Worm (Caenorhabditis elegans) whole organism, L1 larva: Measurements from ENCODE around the gene cest-9.2.

Experiments used
- C34B4.2 ChIP-seq: sonication (generic microtip); optimal IDR thresholded peaks from 2 replicates; lab custom pipeline; 2017; ENCODE audit warnings: mild to moderate bottlenecking, missing genetic modification characterization, missing compliant biosample characterization
- aha-1 ChIP-seq: fragments of 150-350 bp; optimal IDR thresholded peaks from 2 replicates; lab custom pipeline; 2014; ENCODE audit warnings: missing biosample characterization, missing genetic modification characterization
- aly-2 ChIP-seq: fragments of 150-350 bp; optimal IDR thresholded peaks from 2 replicates; lab custom pipeline; 2014; ENCODE audit warnings: missing biosample characterization, missing genetic modification characterization
- blmp-1 ChIP-seq: fragments of 150-350 bp; optimal IDR thresholded peaks from 2 replicates; lab custom pipeline; 2014; ENCODE audit warnings: missing biosample characterization, missing genetic modification characterization
- ceh-8 ChIP-seq: fragments of 200-800 bp; sonication (Bioruptor generic); optimal IDR thresholded peaks from 2 replicates; lab custom pipeline; 2018; ENCODE audit warnings: mild to moderate bottlenecking, missing genetic modification characterization, moderate library complexity, missing compliant biosample characterization
- ceh-82 ChIP-seq, 3 experiments: fragments of 150-350 bp in 1 of 3; sonication (generic microtip) in 2 of 3; optimal IDR thresholded peaks; 2 replicates each; lab custom pipeline; 2014 to 2017; ENCODE audit warnings: missing biosample characterization in 3 of 3, missing genetic modification characterization in 3 of 3
- ceh-90 ChIP-seq: sonication (generic microtip); optimal IDR thresholded peaks from 2 replicates; lab custom pipeline; 2016; ENCODE audit warnings: missing genetic modification characterization, missing compliant biosample characterization
- ces-1 ChIP-seq: fragments of 150-350 bp; optimal IDR thresholded peaks from 2 replicates; lab custom pipeline; 2014; ENCODE audit warnings: missing biosample characterization, missing genetic modification reagents, missing genetic modification characterization
- dsc-1 ChIP-seq: sonication (generic microtip); optimal IDR thresholded peaks from 2 replicates; lab custom pipeline; 2016; ENCODE audit warnings: mild to moderate bottlenecking, missing genetic modification characterization, missing compliant biosample characterization
- efl-1 ChIP-seq, 4 experiments: fragments of 150-350 bp; optimal IDR thresholded peaks in 3 of 4; peaks in 1 of 4; 1 replicate in 1 of 4; 2 replicates in 3 of 4; lab custom pipeline; 2014; ENCODE audit warnings: missing biosample characterization in 2 of 4, missing genetic modification characterization in 2 of 4, missing genetic modification reagents in 2 of 4
- egl-13 ChIP-seq: sonication (generic microtip); optimal IDR thresholded peaks from 2 replicates; lab custom pipeline; 2016; ENCODE audit warnings: missing genotype, missing genetic modification reagents, missing genetic modification characterization, missing compliant biosample characterization
- egl-27 ChIP-seq, 2 experiments: fragments of 150-350 bp in 1 of 2; sonication (generic microtip); optimal IDR thresholded peaks; 3 replicates each; lab custom pipeline; 2017 to 2018; ENCODE audit warnings: missing biosample characterization in 2 of 2, missing genetic modification characterization in 2 of 2, missing genetic modification reagents in 2 of 2
- ets-5 ChIP-seq: fragments of 200-800 bp; sonication (Bioruptor generic); IDR thresholded peaks from 2 replicates; pipeline ENCODE4 v1.3.6; 2022; ENCODE audit warnings: missing genetic modification characterization, missing compliant biosample characterization
- fkh-4 ChIP-seq: sonication (generic microtip); optimal IDR thresholded peaks from 2 replicates; lab custom pipeline; 2016; ENCODE audit warnings: missing compliant biosample characterization, missing genetic modification characterization, borderline replicate concordance
- fkh-8 ChIP-seq: sonication (generic microtip); optimal IDR thresholded peaks from 2 replicates; lab custom pipeline; 2016; ENCODE audit warnings: mild to moderate bottlenecking, missing genetic modification characterization, missing compliant biosample characterization
- fos-1 ChIP-seq: fragments of 150-350 bp; optimal IDR thresholded peaks from 2 replicates; lab custom pipeline; 2014; ENCODE audit warnings: missing biosample characterization, missing genetic modification characterization
- hlh-17 ChIP-seq: fragments of 200-800 bp; sonication (Bioruptor generic); optimal IDR thresholded peaks from 2 replicates; lab custom pipeline; 2018; ENCODE audit warnings: missing genetic modification characterization, mild to moderate bottlenecking, missing compliant biosample characterization, moderate library complexity, borderline replicate concordance
- hpl-2 ChIP-seq: fragments of 150-350 bp; optimal IDR thresholded peaks from 2 replicates; lab custom pipeline; 2014; ENCODE audit warnings: missing biosample characterization, missing genetic modification reagents, missing genetic modification characterization
- isw-1 ChIP-seq: fragments of 200-800 bp; sonication (Bioruptor generic); IDR thresholded peaks from 2 replicates; pipeline ENCODE4 v1.3.6; 2022; ENCODE audit warnings: missing genetic modification characterization, missing compliant biosample characterization
- lin-13 ChIP-seq: fragments of 150-350 bp; optimal IDR thresholded peaks from 2 replicates; lab custom pipeline; 2014; ENCODE audit warnings: missing biosample characterization, missing genetic modification reagents, missing genetic modification characterization
- lin-14 ChIP-seq: fragments of 200-800 bp; sonication (Bioruptor generic); optimal IDR thresholded peaks from 2 replicates; lab custom pipeline; 2018; ENCODE audit warnings: mild to moderate bottlenecking, missing genetic modification characterization, moderate library complexity, missing compliant biosample characterization
- lir-3 ChIP-seq: sonication (generic microtip); optimal IDR thresholded peaks from 2 replicates; lab custom pipeline; 2016; ENCODE audit warnings: mild to moderate bottlenecking, missing genetic modification characterization, moderate library complexity, missing compliant biosample characterization; ENCODE audit not compliant: poor library complexity
- mab-9 ChIP-seq: fragments of 200-800 bp; sonication (Bioruptor generic); IDR thresholded peaks from 2 replicates; pipeline ENCODE4 v1.3.6; 2022; ENCODE audit warnings: missing genetic modification reagents, missing genetic modification characterization, missing compliant biosample characterization
- mdl-1 ChIP-seq, 2 experiments: fragments of 150-350 bp; optimal IDR thresholded peaks; 2 replicates each; lab custom pipeline; 2014 to 2017; ENCODE audit warnings: missing biosample characterization in 2 of 2, missing genetic modification characterization in 2 of 2, inconsistent platforms in 1 of 2
- mef-2 ChIP-seq: fragments of 150-350 bp; optimal IDR thresholded peaks from 2 replicates; lab custom pipeline; 2014; ENCODE audit warnings: missing biosample characterization, missing genetic modification characterization
- mep-1 ChIP-seq: fragments of 150-350 bp; optimal IDR thresholded peaks from 2 replicates; lab custom pipeline; 2014; ENCODE audit warnings: missing biosample characterization, missing genetic modification characterization
- nhr-12 ChIP-seq: sonication (generic microtip); optimal IDR thresholded peaks from 2 replicates; lab custom pipeline; 2017; ENCODE audit warnings: missing biosample characterization, missing genetic modification characterization
- nhr-19 ChIP-seq: fragments of 200-800 bp; sonication (Bioruptor generic); conservative IDR thresholded peaks from 2 replicates; pipeline ENCODE4 v1.3.6; 2022; ENCODE audit warnings: missing genetic modification characterization, missing compliant biosample characterization
- nhr-20 ChIP-seq: sonication (generic microtip); optimal IDR thresholded peaks from 2 replicates; lab custom pipeline; 2016; ENCODE audit warnings: mild to moderate bottlenecking, missing genetic modification characterization, missing compliant biosample characterization
- nhr-237 ChIP-seq: fragments of 150-350 bp; optimal IDR thresholded peaks from 2 replicates; lab custom pipeline; 2014; ENCODE audit warnings: missing biosample characterization, missing genetic modification characterization
- nhr-47 ChIP-seq: sonication (generic microtip); optimal IDR thresholded peaks from 2 replicates; lab custom pipeline; 2016; ENCODE audit warnings: mild to moderate bottlenecking, missing genetic modification characterization, moderate library complexity, missing compliant biosample characterization
- nhr-71 ChIP-seq: sonication (generic microtip); optimal IDR thresholded peaks from 2 replicates; lab custom pipeline; 2016; ENCODE audit warnings: mild to moderate bottlenecking, missing genetic modification characterization, moderate library complexity, missing compliant biosample characterization
- nhr-76 ChIP-seq: sonication (generic microtip); optimal IDR thresholded peaks from 2 replicates; lab custom pipeline; 2017; ENCODE audit warnings: missing biosample characterization, missing genetic modification characterization
- nhr-77 ChIP-seq: fragments of 150-350 bp; optimal IDR thresholded peaks from 2 replicates; lab custom pipeline; 2014; ENCODE audit warnings: missing biosample characterization, missing genetic modification characterization
- nhr-84 ChIP-seq: sonication (generic microtip); optimal IDR thresholded peaks from 2 replicates; lab custom pipeline; 2017; ENCODE audit warnings: missing biosample characterization, missing genetic modification characterization
- nhr-85 ChIP-seq: sonication (generic microtip); peaks from one replicate; lab custom pipeline; 2016; ENCODE audit warnings: missing genetic modification characterization, inconsistent platforms, missing compliant biosample characterization
- pax-3 ChIP-seq: fragments of 200-800 bp; sonication (Bioruptor generic); optimal IDR thresholded peaks from 2 replicates; lab custom pipeline; 2018; ENCODE audit warnings: mild to moderate bottlenecking, missing genetic modification characterization, moderate library complexity, missing compliant biosample characterization
- pqm-1 ChIP-seq: sonication (generic microtip); optimal IDR thresholded peaks from 3 replicates; lab custom pipeline; 2017; ENCODE audit warnings: missing biosample characterization, missing genetic modification characterization
- snpc-4 ChIP-seq: fragments of 150-350 bp; optimal IDR thresholded peaks from 2 replicates; lab custom pipeline; 2014; ENCODE audit warnings: missing biosample characterization, missing genetic modification characterization
- snu-23 ChIP-seq: sonication (generic microtip); optimal IDR thresholded peaks from 2 replicates; lab custom pipeline; 2016; ENCODE audit warnings: missing genetic modification characterization, missing compliant biosample characterization
- swsn-7 ChIP-seq: sonication (generic microtip); optimal IDR thresholded peaks from 2 replicates; lab custom pipeline; 2016; ENCODE audit warnings: missing genetic modification characterization, missing compliant biosample characterization
- tbx-2 ChIP-seq: sonication (generic microtip); optimal IDR thresholded peaks from 2 replicates; lab custom pipeline; 2016; ENCODE audit warnings: missing genetic modification characterization, missing compliant biosample characterization
- tlp-1 ChIP-seq: fragments of 150-350 bp; optimal IDR thresholded peaks from 2 replicates; lab custom pipeline; 2014; ENCODE audit warnings: missing biosample characterization, missing genetic modification characterization
- unc-30 ChIP-seq: sonication (generic microtip); optimal IDR thresholded peaks from 2 replicates; lab custom pipeline; 2017; ENCODE audit warnings: missing biosample characterization, missing genetic modification characterization
- unc-86 ChIP-seq: sonication (generic microtip); optimal IDR thresholded peaks from 2 replicates; lab custom pipeline; 2016; ENCODE audit warnings: missing genetic modification characterization, missing compliant biosample characterization
- vab-15 ChIP-seq: sonication (generic microtip); optimal IDR thresholded peaks from 2 replicates; lab custom pipeline; 2017; ENCODE audit warnings: missing genotype, mild to moderate bottlenecking, missing genetic modification characterization, missing compliant biosample characterization
- zag-1 ChIP-seq: fragments of 150-350 bp; optimal IDR thresholded peaks from 2 replicates; lab custom pipeline; 2014; ENCODE audit warnings: missing biosample characterization, missing genetic modification characterization
- ztf-4 ChIP-seq: fragments of 150-350 bp; optimal IDR thresholded peaks from 2 replicates; lab custom pipeline; 2014; ENCODE audit warnings: missing biosample characterization, missing genetic modification characterization

Gene cest-9.2

ce11 chrX:12197367-12197766 is 24.6 kb upstream of the cest-9.2 start:
- peak; percentile 11 for TF ChIP-seq blmp-1
- no peak for TF ChIP-seq fkh-4 (tag; lab: Kevin White, UChicago)

ce11 chrX:12198298-12198697 is 23.6 kb upstream of the cest-9.2 start:
- no peak for TF ChIP-seq tlp-1 (tag; lab: Kevin White, UChicago)
- no peak for TF ChIP-seq aha-1 (tag; lab: Kevin White, UChicago)
- TF ChIP-seq C34B4.2 (tag; lab: Kevin White, UChicago) = no peak
- peak; percentile 36 for TF ChIP-seq nhr-71 (tag; lab: Kevin White, UChicago)
- TF ChIP-seq pax-3 (tag; lab: Kevin White, UChicago) = no peak
- no peak for TF ChIP-seq fos-1 (tag; lab: Kevin White, UChicago)
- peak; percentile 30 for TF ChIP-seq fkh-8 (tag; lab: Kevin White, UChicago)
- TF ChIP-seq lir-3 (tag; lab: Kevin White, UChicago) = no peak
- TF ChIP-seq mab-9 = no peak
- TF ChIP-seq nhr-76 (tag; lab: Kevin White, UChicago) = no peak
- TF ChIP-seq snu-23 (GFP tag; lab: Kevin White, UChicago) = no peak
- peak; percentile 72 for TF ChIP-seq lin-14 (GFP tag; lab: Kevin White, UChicago)
- TF ChIP-seq pqm-1 (tag; lab: Kevin White, UChicago) = no peak
- TF ChIP-seq ces-1 (GFP tag; lab: Kevin White, UChicago) = no peak
- peak; percentile 9 for TF ChIP-seq nhr-47 (tag; lab: Kevin White, UChicago)
- no peak for TF ChIP-seq egl-27 (tag; optimal IDR thresholded peaks at IDR 0.05; lab: Kevin White, UChicago)
- TF ChIP-seq ceh-8 (GFP tag; lab: Kevin White, UChicago) = no peak
- no peak for TF ChIP-seq zag-1 (tag; lab: Kevin White, UChicago)
- no peak for TF ChIP-seq vab-15
- peak; percentile 3 for TF ChIP-seq tbx-2 (tag; lab: Kevin White, UChicago)
- TF ChIP-seq ceh-82 (tag; optimal IDR thresholded peaks at IDR 0.05; lab: Kevin White, UChicago) = no peak
- no peak for TF ChIP-seq unc-30 (tag; lab: Kevin White, UChicago)
- no peak for TF ChIP-seq lin-13 (GFP tag; lab: Kevin White, UChicago)
- TF ChIP-seq egl-13 = peak; percentile 40
- peak; percentile 92 for TF ChIP-seq unc-86
- no peak for TF ChIP-seq nhr-237
- TF ChIP-seq nhr-20 (tag; lab: Kevin White, UChicago) = no peak
- no peak for TF ChIP-seq hpl-2 (GFP tag; lab: Kevin White, UChicago)
- peak; percentile 29 for TF ChIP-seq fkh-4 (tag; lab: Kevin White, UChicago)
- no peak for TF ChIP-seq isw-1 (GFP tag; lab: Robert Waterston, UW)
- TF ChIP-seq efl-1 (optimal IDR thresholded peaks at IDR 0.05; lab: Kevin White, UChicago) = no peak
- TF ChIP-seq efl-1 (GFP tag; optimal IDR thresholded peaks at IDR 0.05 in 1 of 2; lab: Kevin White, UChicago) = no peak
- TF ChIP-seq aly-2 = no peak
- TF ChIP-seq dsc-1 (tag; lab: Kevin White, UChicago) = peak; percentile 85
- no peak for TF ChIP-seq nhr-19 (GFP tag; lab: Robert Waterston, UW)
- TF ChIP-seq ets-5 = no peak
- no peak for TF ChIP-seq snpc-4 (tag; lab: Kevin White, UChicago)
- TF ChIP-seq nhr-77 (tag; lab: Kevin White, UChicago) = no peak
- no peak for TF ChIP-seq nhr-84 (tag; lab: Kevin White, UChicago)
- no peak for TF ChIP-seq hlh-17 (GFP tag; lab: Kevin White, UChicago)
- TF ChIP-seq, all 84 proteins: peak for 9

- TF ChIP-seq nhr-19 (GFP tag; lab: Robert Waterston, UW) = 0 out of 2 replicates have a peak, but pooled peaks have one; percentile 10
- peak; percentile 49 for TF ChIP-seq mep-1 (tag; lab: Kevin White, UChicago)
- TF ChIP-seq lin-13 (GFP tag; lab: Kevin White, UChicago) = peak; percentile 27
- no peak for TF ChIP-seq nhr-12 (tag; lab: Kevin White, UChicago)
- peak; percentile 73 for TF ChIP-seq unc-86
- TF ChIP-seq mdl-1 (tag; optimal IDR thresholded peaks at IDR 0.05; lab: Kevin White, UChicago) = no peak
- no peak for TF ChIP-seq nhr-237
- peak; percentile 32 for TF ChIP-seq tbx-2 (tag; lab: Kevin White, UChicago)
- TF ChIP-seq hlh-17 (GFP tag; lab: Kevin White, UChicago) = no peak
- TF ChIP-seq nhr-47 (tag; lab: Kevin White, UChicago) = peak; percentile 90
- TF ChIP-seq nhr-85 (tag; lab: Kevin White, UChicago) = no peak
- TF ChIP-seq snu-23 (GFP tag; lab: Kevin White, UChicago) = peak; percentile 39
- TF ChIP-seq ceh-8 (GFP tag; lab: Kevin White, UChicago) = peak; percentile 12
- peak; percentile 72 for TF ChIP-seq swsn-7 (tag; lab: Kevin White, UChicago)
- TF ChIP-seq ceh-90 (tag; lab: Kevin White, UChicago) = peak; percentile 3
- TF ChIP-seq fkh-4 (tag; lab: Kevin White, UChicago) = peak; percentile 50
- TF ChIP-seq egl-13 = peak; percentile 75
- TF ChIP-seq nhr-20 (tag; lab: Kevin White, UChicago) = peak; percentile 45
- peak; percentile 74 for TF ChIP-seq fos-1 (tag; lab: Kevin White, UChicago)
- TF ChIP-seq mef-2 (tag; lab: Kevin White, UChicago) = peak; percentile 9
- 0 out of 2 replicates have a peak, but pooled peaks have one; percentile 18 for TF ChIP-seq ets-5
- TF ChIP-seq pax-3 (tag; lab: Kevin White, UChicago) = peak; percentile 85
- peak; percentile 65 for TF ChIP-seq ztf-4
Observed at ce11 chrX:12200577-12200976, 21.3 kb upstream of the cest-9.2 start.
